In the genomic region with DNA sequence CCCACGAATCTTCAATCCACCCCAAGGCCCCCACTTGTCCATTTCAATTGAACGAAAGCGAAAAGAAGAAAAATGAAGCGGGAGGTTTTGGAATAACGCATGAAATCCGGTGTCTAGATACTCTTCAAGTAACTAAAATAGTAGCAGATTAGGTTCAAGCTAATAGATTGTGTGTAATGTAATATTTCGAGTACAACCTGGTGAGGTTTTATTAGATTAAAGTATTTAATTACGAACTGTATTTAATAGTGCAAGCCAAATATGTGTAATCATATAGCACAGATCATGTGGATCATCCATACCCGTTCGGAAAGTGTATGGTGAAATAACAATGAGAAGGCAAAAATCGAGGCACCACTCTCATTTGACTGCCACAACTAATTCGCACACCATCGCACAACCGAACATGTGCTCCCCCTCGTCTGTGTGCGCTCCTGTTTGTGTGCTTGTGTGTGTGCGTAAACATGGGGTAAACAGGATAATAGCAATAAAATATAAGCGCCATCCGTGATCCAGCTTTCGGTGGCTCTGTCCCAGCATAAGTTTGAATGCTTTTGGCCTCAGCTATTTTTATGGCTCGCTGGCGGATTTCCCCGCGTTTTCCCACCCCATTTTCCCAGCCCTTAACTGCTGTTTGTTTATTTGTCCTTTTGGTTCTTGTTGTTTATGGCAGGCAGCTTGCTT, we compare ENCODE assay signal across 1 fruit fly cellular context.
TF ChIP-seq lines count a peak whose summit lies in the region.

No protein-coding gene starts in this region.

TF ChIP-seq in whole organism, embryonic, 481 proteins besides CTCF, POLR2A, EP300 and RAD21 (continued from another document and continues in another):
- TF ChIP-seq hb (GFP tag; IDR thresholded peaks at IDR 0.05; lab: Robert Waterston, UW; ENCODE audit: partially characterized antibody), result no peak
- no peak for TF ChIP-seq CG4617 (GFP tag; optimal IDR thresholded peaks at IDR 0.05; lab: Kevin White, UChicago; ENCODE audit: borderline replicate concordance)
- no peak for TF ChIP-seq ftz-f1 (GFP tag; optimal IDR thresholded peaks at IDR 0.05; lab: Kevin White, UChicago)
- no peak for TF ChIP-seq ase (GFP tag; IDR thresholded peaks at IDR 0.05; lab: Robert Waterston, UW)
- no peak for TF ChIP-seq D (optimal IDR thresholded peaks at IDR 0.05; lab: Kevin White, UChicago)
- TF ChIP-seq D (GFP tag; optimal IDR thresholded peaks at IDR 0.05; lab: Kevin White, UChicago), result peak; percentile 9
- TF ChIP-seq ham (GFP tag; IDR thresholded peaks at IDR 0.05; lab: Robert Waterston, UW), result no peak
- no peak for TF ChIP-seq nerfin-2 (GFP tag; IDR thresholded peaks at IDR 0.05; lab: Robert Waterston, UW; ENCODE audit: partially characterized antibody)
- TF ChIP-seq CG10267 (tag; optimal IDR thresholded peaks at IDR 0.05; lab: Kevin White, UChicago), result no peak
- TF ChIP-seq Ravus (GFP tag; IDR thresholded peaks at IDR 0.05; lab: Robert Waterston, UW), result no peak
- TF ChIP-seq ken (GFP tag; IDR thresholded peaks at IDR 0.05; lab: Robert Waterston, UW), result no peak
- TF ChIP-seq Sry-δ (GFP tag; optimal IDR thresholded peaks at IDR 0.05; lab: Kevin White, UChicago), result no peak
- no peak for TF ChIP-seq pros (GFP tag; optimal IDR thresholded peaks at IDR 0.05; lab: Kevin White, UChicago)
- no peak for TF ChIP-seq CG17328 (GFP tag; IDR thresholded peaks at IDR 0.05; lab: Robert Waterston, UW)
- peak; percentile 25 for TF ChIP-seq pnt (GFP tag; optimal IDR thresholded peaks at IDR 0.05; lab: Kevin White, UChicago)
- peak; percentile 43; the same call in 1 of the 3 replicates for TF ChIP-seq CG17361 (GFP tag; IDR thresholded peaks at IDR 0.05; lab: Robert Waterston, UW)
- TF ChIP-seq Nf-YB (GFP tag; optimal IDR thresholded peaks at IDR 0.05; lab: Kevin White, UChicago), result no peak
- peak; percentile 5 for TF ChIP-seq caup (GFP tag; optimal IDR thresholded peaks at IDR 0.05; lab: Kevin White, UChicago; ENCODE audit: severe bottlenecking)
- no peak for TF ChIP-seq Bteb2 (GFP tag; optimal IDR thresholded peaks at IDR 0.05; lab: Kevin White, UChicago)
- peak; percentile 22 for TF ChIP-seq bcd (GFP tag; optimal IDR thresholded peaks at IDR 0.05; lab: Kevin White, UChicago)
- peak; percentile 28 for TF ChIP-seq CG13424 (tag; optimal IDR thresholded peaks at IDR 0.05; lab: Kevin White, UChicago)
- peak; percentile 63 for TF ChIP-seq CG11504 (tag; optimal IDR thresholded peaks at IDR 0.05; lab: Kevin White, UChicago)
- no peak for TF ChIP-seq CG8478 (optimal IDR thresholded peaks at IDR 0.05; lab: Kevin White, UChicago)
- TF ChIP-seq tll (GFP tag; optimal IDR thresholded peaks at IDR 0.05; lab: Kevin White, UChicago), result no peak
- no peak for TF ChIP-seq bowl (GFP tag; IDR thresholded peaks at IDR 0.05; lab: Robert Waterston, UW)
- TF ChIP-seq ac (GFP tag; optimal IDR thresholded peaks at IDR 0.05; lab: Kevin White, UChicago), result no peak
- TF ChIP-seq CG10959 (GFP tag; IDR thresholded peaks at IDR 0.05; lab: Robert Waterston, UW), result no peak
- no peak for TF ChIP-seq vnd (GFP tag; IDR thresholded peaks at IDR 0.05; lab: Robert Waterston, UW; ENCODE audit: partially characterized antibody)
- no peak for TF ChIP-seq CG8089 (GFP tag; optimal IDR thresholded peaks at IDR 0.05; lab: Kevin White, UChicago)
- no peak for TF ChIP-seq Taf1 (GFP tag; IDR thresholded peaks at IDR 0.05; lab: Robert Waterston, UW)
- TF ChIP-seq bbx (GFP tag; IDR thresholded peaks at IDR 0.05; lab: Robert Waterston, UW; ENCODE audit: partially characterized antibody), result no peak
- TF ChIP-seq pb (GFP tag; optimal IDR thresholded peaks at IDR 0.05; lab: Kevin White, UChicago), result no peak
- TF ChIP-seq CG4820 (GFP tag; optimal IDR thresholded peaks at IDR 0.05; lab: Kevin White, UChicago), result no peak
- no peak for TF ChIP-seq shn (GFP tag; optimal IDR thresholded peaks at IDR 0.05; lab: Kevin White, UChicago)
- no peak for TF ChIP-seq Nf-YC (tag; optimal IDR thresholded peaks at IDR 0.05; lab: Kevin White, UChicago)
- no peak for TF ChIP-seq CG12236 (GFP tag; optimal IDR thresholded peaks at IDR 0.05; lab: Kevin White, UChicago)
- TF ChIP-seq ATbp (GFP tag; optimal IDR thresholded peaks at IDR 0.05; lab: Kevin White, UChicago), result no peak
- TF ChIP-seq CG8944 (GFP tag; optimal IDR thresholded peaks at IDR 0.05; lab: Kevin White, UChicago), result no peak
- TF ChIP-seq cato (GFP tag; optimal IDR thresholded peaks at IDR 0.05; lab: Kevin White, UChicago; ENCODE audit: borderline replicate concordance), result no peak
- peak; percentile 25 for TF ChIP-seq CG17385 (GFP tag; optimal IDR thresholded peaks at IDR 0.05; lab: Kevin White, UChicago)
- peak; percentile 71 for TF ChIP-seq sens (GFP tag; lab: Kevin White, UChicago)
- peak; percentile 34; the same call in 1 of the 2 replicates for TF ChIP-seq Ptx1 (GFP tag; IDR thresholded peaks at IDR 0.05; lab: Robert Waterston, UW)
- TF ChIP-seq grau (tag; optimal IDR thresholded peaks at IDR 0.05; lab: Kevin White, UChicago), result peak; percentile 43
- no peak for TF ChIP-seq Usf (GFP tag; optimal IDR thresholded peaks at IDR 0.05; lab: Kevin White, UChicago)
- TF ChIP-seq Doc3 (GFP tag; IDR thresholded peaks at IDR 0.05; lab: Robert Waterston, UW; ENCODE audit: partially characterized antibody), result no peak
- TF ChIP-seq abd-A (tag; optimal IDR thresholded peaks at IDR 0.05; lab: Kevin White, UChicago), result peak; percentile 97
- no peak for TF ChIP-seq Jarid2 (GFP tag; optimal IDR thresholded peaks at IDR 0.05; lab: Kevin White, UChicago)
- TF ChIP-seq chinmo (GFP tag; IDR thresholded peaks at IDR 0.05; lab: Robert Waterston, UW; ENCODE audit: partially characterized antibody), result no peak
- no peak for TF ChIP-seq Dip2 (GFP tag; IDR thresholded peaks at IDR 0.05; lab: Robert Waterston, UW)
- no peak for TF ChIP-seq Doc2 (GFP tag; IDR thresholded peaks at IDR 0.05; lab: Robert Waterston, UW)
- TF ChIP-seq CG15696 (tag; optimal IDR thresholded peaks at IDR 0.05; lab: Kevin White, UChicago), result no peak
- no peak for TF ChIP-seq Dad (GFP tag; optimal IDR thresholded peaks at IDR 0.05; lab: Kevin White, UChicago)
- no peak for TF ChIP-seq prd (optimal IDR thresholded peaks at IDR 0.05; lab: Kevin White, UChicago)
- TF ChIP-seq prd (GFP tag; IDR thresholded peaks at IDR 0.05; lab: Robert Waterston, UW), result peak; percentile 36; the same call in 1 of the 3 replicates
- no peak for TF ChIP-seq CG18011 (GFP tag; optimal IDR thresholded peaks at IDR 0.05; lab: Kevin White, UChicago)
- no peak for TF ChIP-seq ERR (GFP tag; optimal IDR thresholded peaks at IDR 0.05; lab: Kevin White, UChicago)
- TF ChIP-seq Neu2 (GFP tag; optimal IDR thresholded peaks at IDR 0.05; lab: Kevin White, UChicago; ENCODE audit: borderline replicate concordance), result no peak
- TF ChIP-seq CG9932 (GFP tag; IDR thresholded peaks at IDR 0.05; lab: Robert Waterston, UW), result 0 out of 2 replicates have a peak, but pooled peaks have one; percentile 13
- TF ChIP-seq CG2875 (GFP tag; optimal IDR thresholded peaks at IDR 0.05; lab: Kevin White, UChicago), result no peak
- TF ChIP-seq ab (GFP tag; optimal IDR thresholded peaks at IDR 0.05; lab: Kevin White, UChicago), result no peak
- TF ChIP-seq h (optimal IDR thresholded peaks at IDR 0.05; lab: Kevin White, UChicago), result no peak
- no peak for TF ChIP-seq Trl (optimal IDR thresholded peaks at IDR 0.05; lab: Kevin White, UChicago)
- TF ChIP-seq Trl (GFP tag; optimal IDR thresholded peaks at IDR 0.05; lab: Kevin White, UChicago), result no peak
- no peak for TF ChIP-seq CG32767 (GFP tag; IDR thresholded peaks at IDR 0.05; lab: Robert Waterston, UW)
- no peak for TF ChIP-seq Dip3 (GFP tag; optimal IDR thresholded peaks at IDR 0.05; lab: Kevin White, UChicago)
- no peak for TF ChIP-seq Hr78 (GFP tag; optimal IDR thresholded peaks at IDR 0.05; lab: Kevin White, UChicago)
- no peak for TF ChIP-seq onecut (GFP tag; IDR thresholded peaks at IDR 0.05; lab: Robert Waterston, UW)
- peak; percentile 65 for TF ChIP-seq gem (tag; optimal IDR thresholded peaks at IDR 0.05; lab: Kevin White, UChicago)
- no peak for TF ChIP-seq CG33557 (GFP tag; optimal IDR thresholded peaks at IDR 0.05; lab: Kevin White, UChicago)
- peak; percentile 34; the same call in 1 of the 2 replicates for TF ChIP-seq vvl (GFP tag; IDR thresholded peaks at IDR 0.05; lab: Robert Waterston, UW)
- TF ChIP-seq CG9727 (GFP tag; optimal IDR thresholded peaks at IDR 0.05; lab: Kevin White, UChicago), result peak; percentile 36
- TF ChIP-seq CG1529 (GFP tag; optimal IDR thresholded peaks at IDR 0.05; lab: Kevin White, UChicago), result peak; percentile 10
- TF ChIP-seq Mes4 (GFP tag; optimal IDR thresholded peaks at IDR 0.05; lab: Kevin White, UChicago), result no peak
- peak in 1 of 2 experiments; percentile 11 for TF ChIP-seq dpn (GFP tag; optimal IDR thresholded peaks at IDR 0.05; lab: Kevin White, UChicago)
- TF ChIP-seq CG9817 (tag; optimal IDR thresholded peaks at IDR 0.05; lab: Kevin White, UChicago), result peak; percentile 1
- TF ChIP-seq CG11398 (GFP tag; optimal IDR thresholded peaks at IDR 0.05; lab: Kevin White, UChicago), result no peak
- no peak for TF ChIP-seq slbo (GFP tag; IDR thresholded peaks at IDR 0.05; lab: Robert Waterston, UW)
- TF ChIP-seq fd3F (GFP tag; optimal IDR thresholded peaks at IDR 0.05; lab: Kevin White, UChicago), result no peak
- no peak for TF ChIP-seq CG14014 (GFP tag; IDR thresholded peaks at IDR 0.05; lab: Robert Waterston, UW)
- TF ChIP-seq Hsf (GFP tag; optimal IDR thresholded peaks at IDR 0.05; lab: Kevin White, UChicago), result peak; percentile 13
- no peak for TF ChIP-seq Atf-2 (GFP tag; optimal IDR thresholded peaks at IDR 0.05; lab: Kevin White, UChicago)
- peak; percentile 32 for TF ChIP-seq CG10209 (GFP tag; optimal IDR thresholded peaks at IDR 0.05; lab: Kevin White, UChicago)
- TF ChIP-seq CG15073 (GFP tag; optimal IDR thresholded peaks at IDR 0.05; lab: Kevin White, UChicago), result no peak
- no peak for TF ChIP-seq corto (GFP tag; optimal IDR thresholded peaks at IDR 0.05; lab: Kevin White, UChicago)
- TF ChIP-seq usp (GFP tag; optimal IDR thresholded peaks at IDR 0.05; lab: Kevin White, UChicago), result no peak
- no peak for TF ChIP-seq CG11456 (GFP tag; IDR thresholded peaks at IDR 0.05; lab: Robert Waterston, UW)
- no peak for TF ChIP-seq CG4404 (GFP tag; IDR thresholded peaks at IDR 0.05; lab: Robert Waterston, UW)
- TF ChIP-seq CG8290 (GFP tag; optimal IDR thresholded peaks at IDR 0.05; lab: Kevin White, UChicago), result no peak
- TF ChIP-seq CG8290 (tag; optimal IDR thresholded peaks at IDR 0.05; lab: Kevin White, UChicago), result peak in 1 of 2 experiments; percentile 39
- no peak for TF ChIP-seq cad (GFP tag; optimal IDR thresholded peaks at IDR 0.05; lab: Kevin White, UChicago)
- peak; percentile 45 for TF ChIP-seq Meics (GFP tag; optimal IDR thresholded peaks at IDR 0.05; lab: Kevin White, UChicago)
- TF ChIP-seq CG31441 (GFP tag; IDR thresholded peaks at IDR 0.05; lab: Robert Waterston, UW), result peak; percentile 57
- TF ChIP-seq HLHmδ (GFP tag; optimal IDR thresholded peaks at IDR 0.05; lab: Kevin White, UChicago), result no peak
- no peak for TF ChIP-seq CG42726 (GFP tag; IDR thresholded peaks at IDR 0.05; lab: Robert Waterston, UW; ENCODE audit: partially characterized antibody)
- no peak for TF ChIP-seq repo (GFP tag; optimal IDR thresholded peaks at IDR 0.05; lab: Kevin White, UChicago)
- peak; percentile 13 for TF ChIP-seq CG4424 (GFP tag; optimal IDR thresholded peaks at IDR 0.05; lab: Kevin White, UChicago)
- TF ChIP-seq p53 (GFP tag; optimal IDR thresholded peaks at IDR 0.05; lab: Kevin White, UChicago), result no peak
- TF ChIP-seq Dbx (GFP tag; IDR thresholded peaks at IDR 0.05; lab: Robert Waterston, UW), result peak; percentile 22; the same call in 1 of the 3 replicates
- peak; percentile 62 for TF ChIP-seq mirr (GFP tag; optimal IDR thresholded peaks at IDR 0.05; lab: Kevin White, UChicago)
- TF ChIP-seq CG17568 (GFP tag; optimal IDR thresholded peaks at IDR 0.05; lab: Kevin White, UChicago), result no peak
- TF ChIP-seq CG13123 (GFP tag; optimal IDR thresholded peaks at IDR 0.05; lab: Kevin White, UChicago), result no peak
- TF ChIP-seq insv (GFP tag; optimal IDR thresholded peaks at IDR 0.05; lab: Kevin White, UChicago), result no peak
- TF ChIP-seq Poxn (GFP tag; IDR thresholded peaks at IDR 0.05; lab: Robert Waterston, UW), result no peak
- TF ChIP-seq fru (optimal IDR thresholded peaks at IDR 0.05; lab: Kevin White, UChicago), result no peak
- TF ChIP-seq HLH54F (GFP tag; optimal IDR thresholded peaks at IDR 0.05; lab: Kevin White, UChicago), result no peak
- TF ChIP-seq sd (tag; optimal IDR thresholded peaks at IDR 0.05; lab: Kevin White, UChicago), result peak; percentile 34
- TF ChIP-seq CG13624 (GFP tag; optimal IDR thresholded peaks at IDR 0.05; lab: Kevin White, UChicago), result peak; percentile 6
- no peak for TF ChIP-seq CG15011 (GFP tag; optimal IDR thresholded peaks at IDR 0.05; lab: Kevin White, UChicago)
- no peak for TF ChIP-seq CG31224 (GFP tag; IDR thresholded peaks at IDR 0.05; lab: Robert Waterston, UW)
- peak in 1 of 2 experiments; percentile 21 for TF ChIP-seq Eip74EF (GFP tag; optimal IDR thresholded peaks at IDR 0.05; lab: Kevin White, UChicago)
- TF ChIP-seq gfzf (GFP tag; optimal IDR thresholded peaks at IDR 0.05; lab: Kevin White, UChicago), result no peak
- TF ChIP-seq CG17612 (GFP tag; IDR thresholded peaks at IDR 0.05; lab: Robert Waterston, UW), result no peak
- no peak for TF ChIP-seq amos (GFP tag; IDR thresholded peaks at IDR 0.05; lab: Robert Waterston, UW; ENCODE audit: partially characterized antibody)
- no peak for TF ChIP-seq knrl (GFP tag; IDR thresholded peaks at IDR 0.05; lab: Robert Waterston, UW; ENCODE audit: partially characterized antibody)
- no peak for TF ChIP-seq Gug (GFP tag; IDR thresholded peaks at IDR 0.05; lab: Robert Waterston, UW)
- TF ChIP-seq tio (GFP tag; optimal IDR thresholded peaks at IDR 0.05; lab: Kevin White, UChicago), result no peak
- TF ChIP-seq CG12769 (tag; optimal IDR thresholded peaks at IDR 0.05; lab: Kevin White, UChicago), result peak; percentile 53
- TF ChIP-seq ind (GFP tag; optimal IDR thresholded peaks at IDR 0.05; lab: Kevin White, UChicago), result peak; percentile 22
- no peak for TF ChIP-seq nau (GFP tag; optimal IDR thresholded peaks at IDR 0.05; lab: Kevin White, UChicago)
- TF ChIP-seq CG9215 (GFP tag; IDR thresholded peaks at IDR 0.05; lab: Robert Waterston, UW), result 0 out of 2 replicates have a peak, but pooled peaks have one; percentile 9
- no peak for TF ChIP-seq CG12071 (GFP tag; optimal IDR thresholded peaks at IDR 0.05; lab: Kevin White, UChicago)
- TF ChIP-seq sisA (GFP tag; IDR thresholded peaks at IDR 0.05; lab: Robert Waterston, UW), result peak; percentile 34
- TF ChIP-seq seq (GFP tag; IDR thresholded peaks at IDR 0.05; lab: Robert Waterston, UW), result no peak
- no peak for TF ChIP-seq Sin3A (optimal IDR thresholded peaks at IDR 0.05; lab: Kevin White, UChicago)
- no peak for TF ChIP-seq so (GFP tag; IDR thresholded peaks at IDR 0.05; lab: Robert Waterston, UW)
- peak; percentile 31 for TF ChIP-seq nmo (GFP tag; optimal IDR thresholded peaks at IDR 0.05; lab: Kevin White, UChicago)
